Worm (Caenorhabditis elegans): ENCODE results near the gene lgc-53.

DNA sequence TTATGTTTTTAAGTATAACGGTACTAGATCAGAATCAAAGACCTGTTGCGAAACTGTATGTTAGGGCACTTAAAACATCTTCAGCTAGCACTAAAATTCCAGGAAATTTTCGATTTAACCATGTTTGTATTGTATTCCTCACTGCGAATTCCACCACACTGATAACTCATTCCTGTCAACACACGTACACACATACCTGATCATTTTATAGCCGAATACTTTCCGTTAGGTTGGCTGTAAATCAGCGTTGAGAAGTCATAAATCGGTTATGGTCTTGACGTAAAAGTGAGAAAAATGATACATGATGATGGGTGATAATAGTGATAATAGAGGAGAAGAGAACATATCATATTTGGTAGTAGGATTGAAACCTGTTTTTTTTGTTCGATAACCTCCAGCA, 35.8 kb upstream of the lgc-53 start:
- TF ChIP-seq ets-4 (GFP tag; optimal IDR thresholded peaks at IDR 0.05) (no peak), F22D6.2 (tag; optimal IDR thresholded peaks at IDR 0.05) (no peak), ztf-25 (GFP tag; IDR thresholded peaks at IDR 0.05) (no peak), rec-8 (tag; optimal IDR thresholded peaks at IDR 0.05) (no peak), unc-130 (GFP tag; optimal IDR thresholded peaks at IDR 0.05) (no peak), lin-40 (tag; optimal IDR thresholded peaks at IDR 0.05) (no peak), lir-1 (GFP tag; conservative IDR thresholded peaks at IDR 0.05) (no peak), F10E7.11 (tag; optimal IDR thresholded peaks at IDR 0.05) (no peak), ztf-18 (tag; optimal IDR thresholded peaks at IDR 0.05) (no peak)

Data from whole organism, young adult.